Fruit fly (Drosophila melanogaster): Measurements from ENCODE around the gene Toll-6.

The Toll-6 gene

DNA sequence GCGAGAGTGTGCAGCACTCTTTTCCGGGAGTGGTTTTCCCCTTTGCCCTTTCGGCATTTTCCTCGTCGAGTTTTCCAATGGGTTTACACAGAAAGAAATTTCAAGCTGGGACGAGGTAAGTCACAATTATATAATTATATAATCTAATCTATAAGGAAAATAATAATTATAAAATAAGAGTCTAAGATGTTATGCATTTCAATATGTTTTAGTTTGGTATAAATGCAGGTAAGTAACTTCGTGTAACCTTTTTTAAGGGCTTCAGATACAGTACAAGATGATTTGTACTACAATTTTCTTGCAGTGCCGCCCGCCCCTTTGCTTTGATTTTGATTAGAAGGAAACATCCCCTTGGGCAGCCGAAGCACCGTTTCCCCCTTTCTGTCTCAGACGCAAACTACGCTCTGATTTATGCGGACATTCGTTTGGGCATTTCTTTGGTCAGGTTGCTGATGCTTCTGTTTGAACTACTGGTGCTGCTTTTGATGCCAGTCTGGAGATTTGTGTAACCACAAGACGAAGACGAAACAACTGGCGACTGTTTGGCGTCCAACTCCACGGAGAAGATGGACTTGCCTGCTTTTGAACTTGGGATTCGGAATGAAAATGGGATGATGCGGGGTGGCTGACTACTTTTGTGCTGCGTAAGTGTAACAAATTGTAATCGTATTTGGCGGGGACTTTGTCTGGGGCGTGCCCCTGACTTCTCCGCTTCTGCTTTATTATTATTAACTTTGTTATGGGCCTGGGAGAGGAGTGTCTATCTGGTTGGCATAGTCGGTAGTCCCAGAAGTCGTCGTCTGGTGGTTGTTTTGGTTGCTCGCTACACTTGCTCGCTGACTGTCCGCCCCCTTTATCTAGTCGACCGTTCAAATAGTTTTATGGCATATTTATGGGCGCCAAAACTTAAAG lies 24.8 kb upstream of the Toll-6 start (continued):
- TF ChIP-seq CG17361 (GFP tag; IDR thresholded peaks at IDR 0.05) (peak; percentile 83), CG13123 (GFP tag; optimal IDR thresholded peaks at IDR 0.05) (no peak), CG3281 (GFP tag; optimal IDR thresholded peaks at IDR 0.05) (no peak), CG12236 (GFP tag; optimal IDR thresholded peaks at IDR 0.05) (no peak), CG18262 (tag; optimal IDR thresholded peaks at IDR 0.05) (peak; percentile 89), CG12219 (GFP tag; optimal IDR thresholded peaks at IDR 0.05) (peak; percentile 45), Elba2 (GFP tag; optimal IDR thresholded peaks at IDR 0.05) (no peak), usp (GFP tag; optimal IDR thresholded peaks at IDR 0.05) (no peak), Gsc (GFP tag; IDR thresholded peaks at IDR 0.05) (no peak), CG7839 (tag; optimal IDR thresholded peaks at IDR 0.05) (peak; percentile 58), en (GFP tag; optimal IDR thresholded peaks at IDR 0.05) (no peak), CG17612 (GFP tag; IDR thresholded peaks at IDR 0.05) (no peak), cwo (GFP tag; optimal IDR thresholded peaks at IDR 0.05) (peak; percentile 3), CG10543 (GFP tag; optimal IDR thresholded peaks at IDR 0.05) (no peak), CG18764 (GFP tag; optimal IDR thresholded peaks at IDR 0.05) (peak; percentile 33), H15 (GFP tag; IDR thresholded peaks at IDR 0.05) (no peak), dpn (GFP tag; optimal IDR thresholded peaks at IDR 0.05) (peak in 1 of 2 experiments; percentile 48), tgo (GFP tag; IDR thresholded peaks at IDR 0.05) (peak; percentile 48; the same call in 2 of the 3 replicates), corto (GFP tag; optimal IDR thresholded peaks at IDR 0.05) (no peak), Myb (GFP tag; optimal IDR thresholded peaks at IDR 0.05) (no peak), bigmax (GFP tag; optimal IDR thresholded peaks at IDR 0.05) (no peak), luna (GFP tag; optimal IDR thresholded peaks at IDR 0.05) (no peak), CG6175 (GFP tag; IDR thresholded peaks at IDR 0.05) (no peak), CG34224 (GFP tag; IDR thresholded peaks at IDR 0.05; ENCODE audit: partially characterized antibody) (no peak), Nf-YC (tag; optimal IDR thresholded peaks at IDR 0.05) (no peak), Xbp1 (GFP tag; optimal IDR thresholded peaks at IDR 0.05) (peak; percentile 51), CG5180 (GFP tag; optimal IDR thresholded peaks at IDR 0.05) (no peak), Med (GFP tag) (peak; percentile 52), ash1 (GFP tag; optimal IDR thresholded peaks at IDR 0.05) (no peak), CG13424 (tag; optimal IDR thresholded peaks at IDR 0.05) (peak; percentile 62), lola (GFP tag; optimal IDR thresholded peaks at IDR 0.05) (peak in 1 of 3 experiments; percentile 84), nmo (GFP tag; optimal IDR thresholded peaks at IDR 0.05) (peak; percentile 81), pum (GFP tag; optimal IDR thresholded peaks at IDR 0.05) (no peak), insv (GFP tag; optimal IDR thresholded peaks at IDR 0.05) (no peak), CG1602 (GFP tag; optimal IDR thresholded peaks at IDR 0.05) (peak; percentile 48), CG12104 (GFP tag; optimal IDR thresholded peaks at IDR 0.05) (no peak), CG7372 (GFP tag; IDR thresholded peaks at IDR 0.05) (no peak), CG11398 (GFP tag; optimal IDR thresholded peaks at IDR 0.05) (no peak), CG32772 (GFP tag; IDR thresholded peaks at IDR 0.05) (0 out of 2 replicates have a peak, but pooled peaks have one; percentile 18), CG14860 (GFP tag; IDR thresholded peaks at IDR 0.05; ENCODE audit: partially characterized antibody) (no peak), CG2120 (GFP tag; optimal IDR thresholded peaks at IDR 0.05) (no peak), NC2α (GFP tag; optimal IDR thresholded peaks at IDR 0.05) (no peak), D19A (tag; optimal IDR thresholded peaks at IDR 0.05) (peak; percentile 79), CG2199 (GFP tag; IDR thresholded peaks at IDR 0.05) (no peak), Camta (GFP tag; optimal IDR thresholded peaks at IDR 0.05) (no peak), gem (tag; optimal IDR thresholded peaks at IDR 0.05) (peak; percentile 73), tup (GFP tag; optimal IDR thresholded peaks at IDR 0.05) (no peak), cad (GFP tag; optimal IDR thresholded peaks at IDR 0.05) (no peak), sens-2 (GFP tag; IDR thresholded peaks at IDR 0.05) (no peak)

All from whole organism, embryonic.